Worm (Caenorhabditis elegans): Measurements from ENCODE around the gene W05H5.1.
"Not testable (repeated sequence)": the region's sequence is repeated elsewhere in the genome, so short reads cannot be mapped to it uniquely, and the experiment has no call there.

DNA sequence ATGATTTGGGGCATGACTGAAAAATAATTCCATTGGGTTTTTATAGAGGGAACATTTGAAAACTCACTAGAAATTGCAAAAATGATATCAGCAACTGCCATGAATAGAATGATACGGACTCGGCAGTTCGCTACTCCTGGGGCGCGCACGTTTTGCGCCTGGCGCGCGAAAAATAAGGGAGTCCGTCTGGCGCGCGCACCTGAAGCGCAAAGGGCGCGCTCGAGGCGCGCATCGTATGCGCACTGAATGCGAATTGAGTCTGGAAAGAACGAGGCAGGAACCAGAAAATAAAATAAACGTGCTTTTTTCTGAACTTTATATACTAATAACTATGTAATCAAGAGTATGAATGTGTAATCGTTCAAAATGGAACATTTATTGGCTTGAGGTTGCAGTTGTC lies 3.4 kb downstream of the W05H5.1 start, which contains the start of gene Y57A10C.10:
- not testable (repeated sequence) for TF ChIP-seq ztf-29 (GFP tag; IDR thresholded peaks at IDR 0.05); T22C8.4 (GFP tag; IDR thresholded peaks at IDR 0.05); med-1 (GFP tag; optimal IDR thresholded peaks at IDR 0.05; ENCODE audit: insufficient read depth); ztf-23 (GFP tag; IDR thresholded peaks at IDR 0.05); tab-1 (GFP tag; IDR thresholded peaks at IDR 0.05); flt-1 (GFP tag; IDR thresholded peaks at IDR 0.05); klf-2 (GFP tag; conservative IDR thresholded peaks at IDR 0.05); cog-1 (tag; optimal IDR thresholded peaks at IDR 0.05); ref-1 (GFP tag; conservative IDR thresholded peaks at IDR 0.05)

Measured in whole organism, midembryonic.